Fruit fly (Drosophila melanogaster) whole organism, adult: ENCODE measurements around the gene CG43131.

Experiments
- CG12768 ChIP-seq: fragments of 200-800 bp; sonication (Bioruptor generic); optimal IDR thresholded peaks from 2 replicates; lab custom pipeline; 2017; ENCODE audit warnings: missing biosample characterization, missing genetic modification characterization, mild to moderate bottlenecking, moderate library complexity, missing genetic modification reagents
- CG14711 ChIP-seq: fragments of 200-800 bp; sonication (Bioruptor generic); optimal IDR thresholded peaks from 2 replicates; lab custom pipeline; 2018; ENCODE audit warnings: missing biosample characterization, mild to moderate bottlenecking, missing genetic modification characterization, moderate library complexity
- CG5204 ChIP-seq: fragments of 200-800 bp; sonication (Bioruptor generic); optimal IDR thresholded peaks from 2 replicates; lab custom pipeline; 2016; ENCODE audit warnings: missing biosample characterization, missing genetic modification characterization
- CG7045 ChIP-seq: fragments of 200-800 bp; sonication (Bioruptor generic); optimal IDR thresholded peaks from 2 replicates; lab custom pipeline; 2017; ENCODE audit warnings: missing biosample characterization, mild to moderate bottlenecking, missing genetic modification characterization
- Clk ChIP-seq: fragments of 200-800 bp; sonication (Bioruptor generic); optimal IDR thresholded peaks from 2 replicates; lab custom pipeline; 2017; ENCODE audit warnings: missing biosample characterization, missing genetic modification characterization
- Hr96 ChIP-seq: fragments of 200-800 bp; sonication (Bioruptor generic); optimal IDR thresholded peaks from 2 replicates; lab custom pipeline; 2016; ENCODE audit warnings: missing biosample characterization, missing genetic modification characterization
- bab1 ChIP-seq: fragments of 200-800 bp; sonication (Bioruptor generic); optimal IDR thresholded peaks from 3 replicates; lab custom pipeline; 2019; ENCODE audit warnings: missing biosample characterization, mild to moderate bottlenecking, missing genetic modification characterization, moderate library complexity
- cic ChIP-seq: fragments of 200-800 bp; sonication (Bioruptor generic); optimal IDR thresholded peaks from 2 replicates; lab custom pipeline; 2017; ENCODE audit warnings: missing biosample characterization, mild to moderate bottlenecking, missing genetic modification characterization, moderate library complexity
- kay ChIP-seq: fragments of 200-800 bp; sonication (Bioruptor generic); peaks from one replicate; lab custom pipeline; 2016; ENCODE audit warnings: missing biosample characterization, missing genetic modification characterization, borderline replicate concordance
- pad ChIP-seq: fragments of 200-800 bp; sonication (Bioruptor generic); optimal IDR thresholded peaks from 3 replicates; lab custom pipeline; 2017; ENCODE audit warnings: missing biosample characterization, missing genetic modification characterization, mild to moderate bottlenecking, moderate library complexity, missing genetic modification reagents
- tj ChIP-seq: fragments of 200-800 bp; sonication (Bioruptor generic); optimal IDR thresholded peaks from 3 replicates; lab custom pipeline; 2017; ENCODE audit warnings: missing biosample characterization, mild to moderate bottlenecking, missing genetic modification characterization, moderate library complexity

- TF ChIP-seq CG5204 (GFP tag; lab: Kevin White, UChicago) (no peak), kay (GFP tag; lab: Kevin White, UChicago) (no peak), pad (GFP tag; lab: Kevin White, UChicago) (no peak), cic (GFP tag; lab: Kevin White, UChicago) (no peak), bab1 (GFP tag; lab: Kevin White, UChicago) (no peak), tj (GFP tag; lab: Kevin White, UChicago) (no peak), CG14711 (tag; lab: Kevin White, UChicago) (no peak), Clk (GFP tag; lab: Kevin White, UChicago) (no peak), CG7045 (GFP tag; lab: Kevin White, UChicago) (no peak), Hr96 (GFP tag; lab: Kevin White, UChicago) (no peak), CG12768 (GFP tag; lab: Kevin White, UChicago) (no peak)
Observed at dm6 chr3R:5076835-5077710, 31.9 kb downstream of the CG43131 start.
